Worm (Caenorhabditis elegans) whole organism, L2 larva: Measurements from ENCODE around the gene K08E5.1.

Source experiments
- C34F6.9 ChIP-seq: fragments of 150-350 bp; optimal IDR thresholded peaks from 2 replicates; lab custom pipeline; 2014; ENCODE audit warnings: missing biosample characterization, missing genetic modification characterization
- F13H6.1 ChIP-seq: sonication (generic microtip); optimal IDR thresholded peaks from 2 replicates; lab custom pipeline; 2016; ENCODE audit warnings: missing genetic modification characterization, missing compliant biosample characterization
- R02D3.7 ChIP-seq: fragments of 150-350 bp; optimal IDR thresholded peaks from 2 replicates; lab custom pipeline; 2014; ENCODE audit warnings: missing biosample characterization, missing genetic modification characterization
- Y55F3AM.14 ChIP-seq: fragments of 200-800 bp; sonication (Bioruptor generic); optimal IDR thresholded peaks from 2 replicates; lab custom pipeline; 2018; ENCODE audit warnings: mild to moderate bottlenecking, missing genetic modification characterization, missing compliant biosample characterization
- ZK546.5 ChIP-seq: sonication (generic microtip); optimal IDR thresholded peaks from 2 replicates; lab custom pipeline; 2017; ENCODE audit warnings: missing biosample characterization, missing genetic modification characterization
- alr-1 ChIP-seq: fragments of 150-350 bp; optimal IDR thresholded peaks from 2 replicates; lab custom pipeline; 2014; ENCODE audit warnings: missing biosample characterization, missing genetic modification characterization
- aly-2 ChIP-seq: fragments of 150-350 bp; optimal IDR thresholded peaks from 2 replicates; lab custom pipeline; 2014; ENCODE audit warnings: missing biosample characterization, missing genetic modification characterization
- ama-1 ChIP-seq: fragments of 150-350 bp; optimal IDR thresholded peaks from 2 replicates; lab custom pipeline; 2018; ENCODE audit warnings: inconsistent platforms
- blmp-1 ChIP-seq: sonication (generic microtip); optimal IDR thresholded peaks from 2 replicates; lab custom pipeline; 2017; ENCODE audit warnings: missing genetic modification characterization, mild to moderate bottlenecking, missing compliant biosample characterization, antibody characterized with exemption, moderate library complexity; ENCODE audit not compliant: insufficient read depth
- ceh-16 ChIP-seq: fragments of 150-350 bp; optimal IDR thresholded peaks from 2 replicates; lab custom pipeline; 2014; ENCODE audit warnings: missing biosample characterization, missing genetic modification characterization
- ceh-82 ChIP-seq: fragments of 150-350 bp; optimal IDR thresholded peaks from 2 replicates; lab custom pipeline; 2014; ENCODE audit warnings: missing biosample characterization, missing genetic modification characterization
- dmd-4 ChIP-seq: sonication (generic microtip); optimal IDR thresholded peaks from 2 replicates; lab custom pipeline; 2017; ENCODE audit warnings: missing biosample characterization, missing genetic modification characterization
- egl-27 ChIP-seq: sonication (generic microtip); optimal IDR thresholded peaks from 3 replicates; lab custom pipeline; 2017; ENCODE audit warnings: missing biosample characterization, missing genetic modification reagents, missing genetic modification characterization
- elt-1 ChIP-seq: fragments of 150-350 bp; optimal IDR thresholded peaks from 2 replicates; lab custom pipeline; 2014; ENCODE audit warnings: missing biosample characterization, missing genetic modification characterization
- elt-3 ChIP-seq: sonication (generic microtip); optimal IDR thresholded peaks from 2 replicates; lab custom pipeline; 2017; ENCODE audit warnings: missing biosample characterization, missing genetic modification characterization
- gmeb-1 ChIP-seq: fragments of 150-350 bp; optimal IDR thresholded peaks from 2 replicates; lab custom pipeline; 2014; ENCODE audit warnings: missing biosample characterization, missing genetic modification characterization
- lin-39 ChIP-seq: fragments of 150-350 bp; optimal IDR thresholded peaks from 2 replicates; lab custom pipeline; 2014; ENCODE audit warnings: missing biosample characterization, missing genetic modification reagents, missing genetic modification characterization
- lsy-2 ChIP-seq, 2 experiments: fragments of 150-350 bp in 1 of 2; sonication (generic microtip) in 1 of 2; optimal IDR thresholded peaks; 2 replicates each; lab custom pipeline; 2014 to 2017; ENCODE audit warnings: missing biosample characterization in 2 of 2, missing genetic modification characterization in 2 of 2
- mab-5 ChIP-seq: fragments of 150-350 bp; optimal IDR thresholded peaks from 2 replicates; lab custom pipeline; 2014; ENCODE audit warnings: missing biosample characterization, missing genetic modification characterization
- mdl-1 ChIP-seq, 2 experiments: fragments of 150-350 bp in 1 of 2; sonication (generic microtip) in 1 of 2; optimal IDR thresholded peaks; 2 replicates each; lab custom pipeline; 2017; ENCODE audit warnings: missing biosample characterization in 2 of 2, missing genetic modification characterization in 2 of 2
- nhr-10 ChIP-seq: sonication (generic microtip); optimal IDR thresholded peaks from 2 replicates; lab custom pipeline; 2017; ENCODE audit warnings: missing biosample characterization, missing genetic modification characterization
- nhr-11 ChIP-seq: fragments of 150-350 bp; optimal IDR thresholded peaks from 2 replicates; lab custom pipeline; 2014; ENCODE audit warnings: missing biosample characterization, missing genetic modification characterization
- nhr-12 ChIP-seq: fragments of 150-350 bp; optimal IDR thresholded peaks from 2 replicates; lab custom pipeline; 2014; ENCODE audit warnings: missing biosample characterization, missing genetic modification characterization
- nhr-129 ChIP-seq: fragments of 150-350 bp; optimal IDR thresholded peaks from 2 replicates; lab custom pipeline; 2014; ENCODE audit warnings: missing biosample characterization, missing genetic modification characterization
- nhr-237 ChIP-seq: fragments of 150-350 bp; optimal IDR thresholded peaks from 2 replicates; lab custom pipeline; 2014; ENCODE audit warnings: missing biosample characterization, missing genetic modification characterization
- nhr-25 ChIP-seq: fragments of 150-350 bp; sonication (generic microtip); optimal IDR thresholded peaks from 3 replicates; lab custom pipeline; 2014; ENCODE audit warnings: missing biosample characterization, missing genetic modification characterization
- nhr-6 ChIP-seq: fragments of 150-350 bp; optimal IDR thresholded peaks from 2 replicates; lab custom pipeline; 2014; ENCODE audit warnings: missing biosample characterization, missing genetic modification characterization
- nhr-77 ChIP-seq: fragments of 150-350 bp; optimal IDR thresholded peaks from 2 replicates; lab custom pipeline; 2014; ENCODE audit warnings: missing biosample characterization, missing genetic modification characterization
- peb-1 ChIP-seq: fragments of 150-350 bp; optimal IDR thresholded peaks from 2 replicates; lab custom pipeline; 2014; ENCODE audit warnings: missing biosample characterization, missing genetic modification characterization
- sem-4 ChIP-seq: fragments of 150-350 bp; optimal IDR thresholded peaks from 2 replicates; lab custom pipeline; 2014; ENCODE audit warnings: missing biosample characterization, missing genetic modification reagents, missing genetic modification characterization
- sma-3 ChIP-seq: sonication (generic microtip); optimal IDR thresholded peaks from 2 replicates; lab custom pipeline; 2016; ENCODE audit warnings: missing genetic modification reagents, missing genetic modification characterization, missing compliant biosample characterization
- sma-9 ChIP-seq, 2 experiments: fragments of 150-350 bp in 1 of 2; sonication (generic microtip) in 1 of 2; optimal IDR thresholded peaks; 2 replicates each; lab custom pipeline; 2014 to 2016; ENCODE audit warnings: missing genetic modification characterization in 2 of 2, mild to moderate bottlenecking in 1 of 2, missing biosample characterization in 1 of 2, missing compliant biosample characterization in 1 of 2, missing genetic modification reagents in 1 of 2, moderate library complexity in 1 of 2
- snpc-4 ChIP-seq: fragments of 150-350 bp; optimal IDR thresholded peaks from 2 replicates; lab custom pipeline; 2014; ENCODE audit warnings: missing biosample characterization, missing genetic modification characterization
- unc-55 ChIP-seq: fragments of 150-350 bp; sonication (generic microtip); optimal IDR thresholded peaks from 3 replicates; lab custom pipeline; 2014; ENCODE audit warnings: missing biosample characterization, missing genetic modification reagents, missing genetic modification characterization
- unc-62 ChIP-seq: fragments of 150-350 bp; optimal IDR thresholded peaks from 2 replicates; lab custom pipeline; 2014; ENCODE audit warnings: missing biosample characterization, missing genetic modification reagents, missing genetic modification characterization
- zag-1 ChIP-seq: fragments of 150-350 bp; optimal IDR thresholded peaks from 2 replicates; lab custom pipeline; 2014; ENCODE audit warnings: missing biosample characterization, missing genetic modification characterization
- ztf-1 ChIP-seq: fragments of 200-800 bp; sonication (Bioruptor generic); conservative IDR thresholded peaks from 2 replicates; pipeline ENCODE4 v1.3.6; 2022; ENCODE audit warnings: missing genetic modification characterization, missing compliant biosample characterization
- ztf-4 ChIP-seq: fragments of 150-350 bp; optimal IDR thresholded peaks from 2 replicates; lab custom pipeline; 2014; ENCODE audit warnings: missing biosample characterization, missing genetic modification characterization

The K08E5.1 gene

ce11 chrIII:10146701-10147100, at the start of gene K08E5.1:
Gene K08E5.1, minus strand, starts transcription at chrIII:10146801.
- TF ChIP-seq R02D3.7 (no peak), nhr-77 (tag; lab: Kevin White, UChicago) (no peak), lin-39 (tag; lab: Kevin White, UChicago) (no peak), unc-62 (no peak), nhr-6 (tag; lab: Kevin White, UChicago) (no peak), nhr-10 (tag; lab: Kevin White, UChicago) (no peak), mab-5 (tag; lab: Kevin White, UChicago) (no peak), zag-1 (tag; lab: Kevin White, UChicago) (no peak), alr-1 (tag; lab: Kevin White, UChicago) (no peak)

- TF ChIP-seq alr-1 (tag; lab: Kevin White, UChicago) (no peak), elt-1 (tag; lab: Kevin White, UChicago) (no peak), nhr-25 (no peak), R02D3.7 (no peak), Y55F3AM.14 (GFP tag; lab: Kevin White, UChicago) (no peak), egl-27 (no peak), sma-9 (GFP tag; optimal IDR thresholded peaks at IDR 0.05; lab: Kevin White, UChicago) (no peak), sma-9 (tag; optimal IDR thresholded peaks at IDR 0.05; lab: Kevin White, UChicago) (no peak), nhr-237 (tag; lab: Kevin White, UChicago) (no peak), C34F6.9 (tag; lab: Kevin White, UChicago) (no peak), peb-1 (tag; lab: Kevin White, UChicago) (no peak), nhr-11 (tag; lab: Kevin White, UChicago) (no peak), aly-2 (no peak), ztf-4 (no peak), blmp-1 (tag; lab: Kevin White, UChicago) (no peak), elt-3 (no peak), F13H6.1 (tag; lab: Kevin White, UChicago) (no peak), mdl-1 (tag; optimal IDR thresholded peaks at IDR 0.05; lab: Kevin White, UChicago) (no peak), zag-1 (tag; lab: Kevin White, UChicago) (no peak)
Measured at ce11 chrIII:10195911-10196310, 49.3 kb upstream of the K08E5.1 start.

- TF ChIP-seq F13H6.1 (tag; lab: Kevin White, UChicago) (no peak), zag-1 (tag; lab: Kevin White, UChicago) (no peak), ztf-1 (GFP tag; lab: Robert Waterston, UW) (no peak), nhr-77 (tag; lab: Kevin White, UChicago) (no peak), ZK546.5 (tag; lab: Kevin White, UChicago) (no peak), snpc-4 (tag; lab: Kevin White, UChicago) (no peak), dmd-4 (tag; lab: Kevin White, UChicago) (no peak), nhr-129 (tag; lab: Kevin White, UChicago) (no peak), ceh-16 (tag; lab: Kevin White, UChicago) (no peak), C34F6.9 (tag; lab: Kevin White, UChicago) (no peak), sem-4 (no peak), nhr-237 (tag; lab: Kevin White, UChicago) (no peak), ama-1 (no peak), ceh-82 (no peak), egl-27 (no peak)
Measured at ce11 chrIII:10194569-10194968, 48.0 kb upstream of the K08E5.1 start.

ce11 chrIII:10188912-10189311, 42.3 kb upstream of the K08E5.1 start, which contains the start of gene epac-1:
Gene epac-1, plus strand, starts transcription at chrIII:10189212.
- no peak for TF ChIP-seq nhr-12 (tag; lab: Kevin White, UChicago)
- TF ChIP-seq zag-1 (tag; lab: Kevin White, UChicago): no peak
- TF ChIP-seq ZK546.5 (tag; lab: Kevin White, UChicago): no peak
- no peak for TF ChIP-seq gmeb-1 (tag; lab: Kevin White, UChicago)
- TF ChIP-seq blmp-1 (tag; lab: Kevin White, UChicago): no peak

ce11 chrIII:10187840-10188239, 41.2 kb upstream of the K08E5.1 start:
- peak; percentile 60 for TF ChIP-seq snpc-4 (tag; lab: Kevin White, UChicago)
- peak; percentile 20 for TF ChIP-seq zag-1 (tag; lab: Kevin White, UChicago)
- TF ChIP-seq nhr-129 (tag; lab: Kevin White, UChicago): peak; percentile 40
- no peak for TF ChIP-seq elt-3
- TF ChIP-seq sma-3: no peak
- peak in 1 of 2 experiments; percentile 52 for TF ChIP-seq lsy-2 (tag; optimal IDR thresholded peaks at IDR 0.05; lab: Kevin White, UChicago)
- TF ChIP-seq unc-55 (GFP tag; lab: Kevin White, UChicago): peak; percentile 91
- peak; percentile 69 for TF ChIP-seq C34F6.9 (tag; lab: Kevin White, UChicago)
